Worm (Caenorhabditis elegans): ENCODE data around the gene F41B4.2.

- TF ChIP-seq pha-4 (tag; optimal IDR thresholded peaks at IDR 0.05): no peak
- TF ChIP-seq akir-1 (GFP tag; optimal IDR thresholded peaks at IDR 0.05): no peak
- TF ChIP-seq gei-17 (GFP tag; optimal IDR thresholded peaks at IDR 0.05): no peak
- no peak for TF ChIP-seq hlh-12 (tag; optimal IDR thresholded peaks at IDR 0.05)
- no peak for TF ChIP-seq attf-6 (GFP tag; IDR thresholded peaks at IDR 0.05)
Measured at ce11 chrX:6808239-6808638, 26.8 kb downstream of the F41B4.2 start.
